Worm (Caenorhabditis elegans) whole organism, young adult: Measurements from ENCODE around the gene F07H5.7.

Experiments
- B0261.1 ChIP-seq: sonication (generic microtip); optimal IDR thresholded peaks from 2 replicates; lab custom pipeline; 2016; ENCODE audit warnings: mild to moderate bottlenecking, missing genetic modification characterization, moderate library complexity, missing compliant biosample characterization
- B0336.3 ChIP-seq: fragments of 200-800 bp; sonication (Bioruptor generic); IDR thresholded peaks from 2 replicates; pipeline ENCODE4 v1.3.6; 2022; ENCODE audit warnings: missing genetic modification characterization, missing compliant biosample characterization
- F22D6.2 ChIP-seq: sonication (generic microtip); optimal IDR thresholded peaks from 2 replicates; lab custom pipeline; 2016; ENCODE audit warnings: mild to moderate bottlenecking, missing genetic modification characterization, missing compliant biosample characterization
- F52B5.7 ChIP-seq: sonication (generic microtip); optimal IDR thresholded peaks from 2 replicates; lab custom pipeline; 2016; ENCODE audit warnings: mild to moderate bottlenecking, missing genetic modification characterization, missing compliant biosample characterization
- F55B11.4 ChIP-seq: sonication (generic microtip); optimal IDR thresholded peaks from 2 replicates; lab custom pipeline; 2016; ENCODE audit warnings: missing compliant biosample characterization, missing genetic modification characterization, borderline replicate concordance; ENCODE audit not compliant: insufficient read depth
- Y95B8A.8 ChIP-seq: fragments of 200-800 bp; sonication (Bioruptor generic); IDR thresholded peaks from 2 replicates; pipeline ENCODE4 v1.3.6; 2022; ENCODE audit warnings: missing genetic modification reagents, missing genetic modification characterization, missing compliant biosample characterization
- ama-1 ChIP-seq, 3 experiments: fragments of 150-350 bp in 1 of 3; sonication (generic microtip) in 2 of 3; optimal IDR thresholded peaks; 2 replicates each; lab custom pipeline; 2014 to 2018; ENCODE audit warnings: missing biosample characterization in 2 of 3, missing genetic modification characterization in 2 of 3, missing genetic modification reagents in 2 of 3
- attf-5 ChIP-seq: fragments of 200-800 bp; sonication (Bioruptor generic); optimal IDR thresholded peaks from 2 replicates; lab custom pipeline; 2018; ENCODE audit warnings: mild to moderate bottlenecking, missing genetic modification characterization, missing compliant biosample characterization
- cebp-1 ChIP-seq, 2 experiments: fragments of 200-800 bp in 1 of 2; sonication (Bioruptor generic) in 1 of 2; sonication (generic microtip) in 1 of 2; IDR thresholded peaks in 1 of 2; optimal IDR thresholded peaks in 1 of 2; 2 replicates each; pipeline versions ENCODE4 v1.3.6 to Lab custom; 2017 to 2022; ENCODE audit warnings: missing compliant biosample characterization in 2 of 2, missing genetic modification characterization in 2 of 2, mild to moderate bottlenecking in 1 of 2, missing genetic modification reagents in 1 of 2, moderate library complexity in 1 of 2
- cebp-2 ChIP-seq: fragments of 200-800 bp; sonication (Bioruptor generic); IDR thresholded peaks from 2 replicates; pipeline ENCODE4 v1.3.6; 2022; ENCODE audit warnings: missing genetic modification characterization, missing compliant biosample characterization
- gei-17 ChIP-seq: fragments of 200-800 bp; sonication (Bioruptor generic); optimal IDR thresholded peaks from 2 replicates; lab custom pipeline; 2018; ENCODE audit warnings: mild to moderate bottlenecking, missing genetic modification characterization, missing compliant biosample characterization
- him-1 ChIP-seq: sonication (generic microtip); optimal IDR thresholded peaks from 2 replicates; lab custom pipeline; 2016; ENCODE audit warnings: missing genotype, missing genetic modification reagents, missing genetic modification characterization, missing compliant biosample characterization
- let-526 ChIP-seq: fragments of 200-800 bp; sonication (Bioruptor generic); IDR thresholded peaks from 2 replicates; pipeline ENCODE4 v1.3.6; 2022; ENCODE audit warnings: missing genetic modification reagents, missing genetic modification characterization, missing compliant biosample characterization
- let-607 ChIP-seq, 2 experiments: fragments of 200-800 bp in 1 of 2; sonication (Bioruptor generic) in 1 of 2; sonication (generic microtip) in 1 of 2; optimal IDR thresholded peaks; 2 replicates each; lab custom pipeline; 2016 to 2018; ENCODE audit warnings: mild to moderate bottlenecking in 2 of 2, missing compliant biosample characterization in 2 of 2, missing genetic modification characterization in 2 of 2, moderate library complexity in 2 of 2, missing genotype in 1 of 2
- mxl-1 ChIP-seq: sonication (generic microtip); optimal IDR thresholded peaks from 2 replicates; lab custom pipeline; 2016; ENCODE audit warnings: missing genetic modification characterization, missing compliant biosample characterization
- nfya-1 ChIP-seq: sonication (generic microtip); optimal IDR thresholded peaks from 2 replicates; lab custom pipeline; 2017; ENCODE audit warnings: antibody characterized with exemption, missing compliant biosample characterization, missing genetic modification characterization, borderline replicate concordance; ENCODE audit not compliant: insufficient read depth
- nhr-80 ChIP-seq: sonication (generic microtip); optimal IDR thresholded peaks from 2 replicates; lab custom pipeline; 2016; ENCODE audit warnings: missing genetic modification characterization, missing compliant biosample characterization
- rec-8 ChIP-seq, 2 experiments: sonication (generic microtip); optimal IDR thresholded peaks; 2 replicates each; lab custom pipeline; 2016; ENCODE audit warnings: mild to moderate bottlenecking in 2 of 2, missing genetic modification characterization in 2 of 2, missing genetic modification reagents in 2 of 2, missing genotype in 2 of 2, missing biosample characterization in 1 of 2, missing compliant biosample characterization in 1 of 2, moderate library complexity in 1 of 2
- snpc-1.3 ChIP-seq: sonication (generic microtip); optimal IDR thresholded peaks from 2 replicates; lab custom pipeline; 2017; ENCODE audit warnings: missing genetic modification characterization, mild to moderate bottlenecking, missing compliant biosample characterization, antibody characterized with exemption, moderate library complexity, missing genotype, missing genetic modification reagents; ENCODE audit not compliant: insufficient read depth
- snpc-3.4 ChIP-seq: sonication (generic microtip); optimal IDR thresholded peaks from 2 replicates; lab custom pipeline; 2017; ENCODE audit warnings: missing genetic modification characterization, mild to moderate bottlenecking, missing compliant biosample characterization, antibody characterized with exemption, moderate library complexity, missing genotype, missing genetic modification reagents
- somi-1 ChIP-seq: fragments of 200-800 bp; sonication (Bioruptor generic); optimal IDR thresholded peaks from 2 replicates; lab custom pipeline; 2018; ENCODE audit warnings: mild to moderate bottlenecking, missing genetic modification characterization, missing compliant biosample characterization
- tbx-9 ChIP-seq: sonication (generic microtip); optimal IDR thresholded peaks from 2 replicates; lab custom pipeline; 2016; ENCODE audit warnings: borderline replicate concordance, missing genetic modification characterization, inconsistent platforms, missing compliant biosample characterization
- tlf-1 ChIP-seq: fragments of 200-800 bp; sonication (Bioruptor generic); optimal IDR thresholded peaks from 2 replicates; lab custom pipeline; 2018; ENCODE audit warnings: mild to moderate bottlenecking, missing genetic modification characterization, missing compliant biosample characterization
- zfh-2 ChIP-seq: fragments of 200-800 bp; sonication (Bioruptor generic); conservative IDR thresholded peaks from 2 replicates; pipeline ENCODE4 v1.3.6; 2022; ENCODE audit warnings: missing genetic modification reagents, missing genetic modification characterization, missing compliant biosample characterization

F07H5.7 gene

ce11 chrII:8811825-8812224, 17.9 kb upstream of the F07H5.7 start:
- no peak for TF ChIP-seq tbx-9 (tag; lab: Kevin White, UChicago)
- peak; percentile 72 for TF ChIP-seq ama-1 (optimal IDR thresholded peaks at IDR 0.05; lab: Kevin White, UChicago)
- TF ChIP-seq ama-1 (GFP tag; optimal IDR thresholded peaks at IDR 0.05; lab: Kevin White, UChicago), result no peak

ce11 chrII:8810679-8811413, 16.9 kb upstream of the F07H5.7 start, which contains the start of the genes F46C5.9 and rer-1:
TSS of gene F46C5.9 (minus strand) at chrII:8810729.
TSS of gene rer-1 (plus strand) at chrII:8811370.
- peak; percentile 38 for TF ChIP-seq attf-5 (GFP tag; lab: Kevin White, UChicago)
- TF ChIP-seq F22D6.2, result no peak
- peak; percentile 4 to 84 for TF ChIP-seq let-607 (tag; optimal IDR thresholded peaks at IDR 0.05; lab: Kevin White, UChicago)
- peak; percentile 8 for TF ChIP-seq snpc-1.3 (tag; lab: Kevin White, UChicago)

- TF ChIP-seq tlf-1 (GFP tag; lab: Kevin White, UChicago) (no peak), B0261.1 (tag; lab: Kevin White, UChicago) (no peak), rec-8 (tag; optimal IDR thresholded peaks at IDR 0.05; lab: Kevin White, UChicago) (no peak), gei-17 (GFP tag; lab: Kevin White, UChicago) (no peak), Y95B8A.8 (GFP tag; lab: Robert Waterston, UW) (no peak), F52B5.7 (tag; lab: Kevin White, UChicago) (no peak)
These were observed 14.5 kb upstream of the F07H5.7 start, which contains the start of gene F07H5.10 for ce11 chrII:8808482-8808881. TSS of gene F07H5.10 (minus strand) at chrII:8808582.

- no peak for TF ChIP-seq B0336.3 (GFP tag; lab: Robert Waterston, UW)
- TF ChIP-seq nfya-1 (tag; lab: Kevin White, UChicago), result no peak
- TF ChIP-seq mxl-1, result no peak
- TF ChIP-seq let-526, result no peak
- no peak for TF ChIP-seq snpc-3.4 (tag; lab: Kevin White, UChicago)
- peak; percentile 46 for TF ChIP-seq nhr-80 (tag; lab: Kevin White, UChicago)
These were observed 12.9 kb upstream of the F07H5.7 start, which contains the start of gene pho-13 for ce11 chrII:8806921-8807320. TSS of gene pho-13 (minus strand) at chrII:8807021.

DNA sequence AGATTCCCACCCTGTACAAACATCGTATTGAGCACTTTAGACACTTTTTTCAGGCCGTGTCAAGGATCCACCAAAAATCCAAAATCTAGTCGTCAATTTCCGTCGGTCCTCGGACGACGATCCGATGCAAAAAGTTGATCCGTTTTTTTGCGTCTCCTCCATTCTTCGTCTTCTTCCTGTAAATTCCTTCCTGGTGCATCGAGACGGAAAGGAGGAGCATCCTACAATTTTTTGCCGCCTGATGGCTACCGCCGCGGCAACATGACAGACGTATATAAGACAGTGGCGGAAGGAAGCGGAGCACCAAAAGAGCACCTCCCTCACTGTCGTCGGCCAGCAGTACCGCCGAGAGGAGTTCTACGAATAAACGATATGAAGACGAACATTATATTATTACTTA, 6.9 kb upstream of the F07H5.7 start, which contains the start of gene appg-2:
TSS of gene appg-2 (plus strand) at position 301 of the 400 bp plus-strand sequence.
- TF ChIP-seq him-1 (no peak), F55B11.4 (tag; lab: Kevin White, UChicago) (no peak), zfh-2 (GFP tag; lab: Robert Waterston, UW) (0 out of 2 replicates have a peak, but pooled peaks have one; percentile 17)

DNA sequence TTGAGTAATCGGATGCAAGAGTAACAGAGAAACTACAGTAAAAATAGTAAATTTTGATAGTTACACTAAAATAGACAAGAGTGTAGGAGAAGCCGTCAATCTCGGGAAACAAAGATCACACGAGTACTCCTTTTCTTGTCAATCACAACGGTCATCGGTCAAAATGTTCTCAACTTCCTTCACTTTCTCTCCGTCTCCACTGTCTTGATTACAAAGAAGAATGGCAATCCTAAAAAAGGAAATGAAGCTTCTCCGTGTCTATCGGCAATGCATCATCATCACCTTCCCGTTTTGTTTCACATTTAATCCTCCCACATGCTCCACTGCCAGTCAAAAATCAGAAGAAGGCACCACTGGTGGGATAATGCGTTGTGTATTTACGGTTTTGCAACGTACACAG, 5.8 kb upstream of the F07H5.7 start:
- no peak for TF ChIP-seq somi-1 (GFP tag; lab: Kevin White, UChicago)
- no peak for TF ChIP-seq Y95B8A.8 (GFP tag; lab: Robert Waterston, UW)
- TF ChIP-seq cebp-2 (GFP tag; lab: Robert Waterston, UW), result 0 out of 2 replicates have a peak, but pooled peaks have one; percentile 31
- TF ChIP-seq cebp-1 (GFP tag; IDR thresholded peaks at IDR 0.05; lab: Robert Waterston, UW), result no peak
- no peak for TF ChIP-seq cebp-1 (tag; optimal IDR thresholded peaks at IDR 0.05; lab: Kevin White, UChicago)
